Worm (Caenorhabditis elegans) whole organism, late embryonic: ENCODE measurements around the gene sre-19.

Experiments used
- F13H6.1 ChIP-seq: sonication (generic microtip); optimal IDR thresholded peaks from 2 replicates; lab custom pipeline; 2016; ENCODE audit warnings: missing genetic modification characterization, missing compliant biosample characterization
- ceh-19 ChIP-seq: fragments of 200-800 bp; sonication (Bioruptor generic); optimal IDR thresholded peaks from 2 replicates; lab custom pipeline; 2018; ENCODE audit warnings: mild to moderate bottlenecking, missing genetic modification characterization, missing compliant biosample characterization
- ceh-6 ChIP-seq: fragments of 200-800 bp; sonication (Bioruptor generic); optimal IDR thresholded peaks from 2 replicates; lab custom pipeline; 2018; ENCODE audit warnings: mild to moderate bottlenecking, missing genetic modification characterization, missing compliant biosample characterization
- dmd-4 ChIP-seq: sonication (generic microtip); optimal IDR thresholded peaks from 2 replicates; lab custom pipeline; 2016; ENCODE audit warnings: borderline replicate concordance, missing genetic modification characterization, missing compliant biosample characterization
- fax-1 ChIP-seq: sonication (generic microtip); optimal IDR thresholded peaks from 2 replicates; lab custom pipeline; 2016; ENCODE audit warnings: missing genotype, missing genetic modification characterization, missing compliant biosample characterization
- hlh-15 ChIP-seq: sonication (generic microtip); optimal IDR thresholded peaks from 2 replicates; lab custom pipeline; 2016; ENCODE audit warnings: missing genetic modification characterization, missing compliant biosample characterization
- npax-4 ChIP-seq: sonication (generic microtip); optimal IDR thresholded peaks from 2 replicates; lab custom pipeline; 2016; ENCODE audit warnings: missing genetic modification characterization, missing compliant biosample characterization
- pqm-1 ChIP-seq: sonication (generic microtip); optimal IDR thresholded peaks from 2 replicates; lab custom pipeline; 2016; ENCODE audit warnings: missing genetic modification characterization, missing compliant biosample characterization
- rnt-1 ChIP-seq: sonication (generic microtip); optimal IDR thresholded peaks from 2 replicates; lab custom pipeline; 2016; ENCODE audit warnings: missing genetic modification characterization, missing compliant biosample characterization

DNA sequence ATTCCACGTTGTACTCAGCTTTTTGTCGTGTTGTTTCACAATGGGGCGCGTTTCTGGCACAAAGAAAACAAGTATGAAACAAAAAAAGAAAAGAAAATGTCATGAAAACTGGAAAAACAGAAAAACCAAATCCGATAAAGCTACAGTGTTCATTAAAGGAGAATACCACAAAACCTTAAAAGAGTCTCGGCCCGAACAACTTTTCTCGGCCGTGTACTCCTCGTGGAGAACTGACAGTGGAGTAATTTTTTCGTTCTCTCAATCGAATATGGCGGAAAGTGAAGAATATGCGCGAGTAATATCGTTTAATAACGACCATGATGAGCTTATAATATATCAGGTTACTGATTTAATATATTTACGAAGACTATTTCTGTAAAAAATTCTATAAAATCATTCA is 39.8 kb upstream of the sre-19 start, which contains the start of the genes tag-335 and vkmt-1:
- TF ChIP-seq fax-1 (no peak), rnt-1 (no peak), hlh-15 (no peak), F13H6.1 (tag; lab: Kevin White, UChicago) (no peak), pqm-1 (tag; lab: Kevin White, UChicago) (no peak), ceh-19 (GFP tag; lab: Kevin White, UChicago) (no peak), ceh-6 (GFP tag; lab: Kevin White, UChicago) (no peak), npax-4 (tag; lab: Kevin White, UChicago) (no peak), dmd-4 (tag; lab: Kevin White, UChicago) (no peak)
